2 worm cellular contexts compared by ENCODE assay signal in the genomic region with DNA sequence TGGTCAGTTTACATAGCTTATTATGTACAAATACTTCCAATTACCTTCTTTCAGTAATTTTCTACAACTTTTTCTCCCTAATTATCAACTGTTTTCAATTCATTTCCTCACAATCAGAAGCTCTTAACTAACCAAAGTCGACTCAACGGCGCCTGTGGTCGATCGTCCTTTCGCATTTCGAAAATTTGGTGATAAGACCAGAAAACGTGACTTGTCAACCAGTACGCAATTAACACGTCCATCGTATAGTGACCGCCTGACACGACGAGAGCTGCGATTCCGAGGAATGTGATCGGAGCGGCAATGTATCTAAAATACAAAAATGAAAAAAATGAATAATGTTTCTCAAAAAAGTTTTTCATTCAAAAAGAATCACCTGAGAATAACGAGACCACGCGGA.
TF ChIP-seq lines count a peak whose summit lies in the region.

No protein-coding gene starts in this region.

TF ChIP-seq in whole organism, L4 larva, 104 proteins besides CTCF, POLR2A, EP300 and RAD21 (continued from another document):
- TF ChIP-seq lsy-2 (tag; optimal IDR thresholded peaks at IDR 0.05; lab: Kevin White, UChicago) (no peak), hmg-1.1 (GFP tag; IDR thresholded peaks at IDR 0.05; lab: Robert Waterston, UW) (no peak), dmd-9 (GFP tag; IDR thresholded peaks at IDR 0.05; lab: Robert Waterston, UW) (no peak), hlh-11 (tag; optimal IDR thresholded peaks at IDR 0.05; lab: Kevin White, UChicago) (peak; percentile 76), zfp-2 (tag; optimal IDR thresholded peaks at IDR 0.05; lab: Kevin White, UChicago) (no peak), mxl-2 (GFP tag; conservative IDR thresholded peaks at IDR 0.05; lab: Robert Waterston, UW) (no peak), sdz-12 (GFP tag; optimal IDR thresholded peaks at IDR 0.05; lab: Kevin White, UChicago) (no peak), mdt-29 (GFP tag; IDR thresholded peaks at IDR 0.05; lab: Robert Waterston, UW) (no peak), ztf-7 (tag; optimal IDR thresholded peaks at IDR 0.05; lab: Kevin White, UChicago) (no peak), daf-8 (GFP tag; IDR thresholded peaks at IDR 0.05; lab: Robert Waterston, UW) (no peak), ZK337.2 (GFP tag; IDR thresholded peaks at IDR 0.05; lab: Robert Waterston, UW) (no peak), F44E2.7 (GFP tag; IDR thresholded peaks at IDR 0.05; lab: Robert Waterston, UW) (no peak), madf-5 (GFP tag; IDR thresholded peaks at IDR 0.05; lab: Robert Waterston, UW) (no peak), egl-27 (tag; optimal IDR thresholded peaks at IDR 0.05; lab: Kevin White, UChicago) (no peak), lin-29 (GFP tag; IDR thresholded peaks at IDR 0.05; lab: Robert Waterston, UW) (no peak), lin-39 (tag; optimal IDR thresholded peaks at IDR 0.05; lab: Kevin White, UChicago) (no peak), mxl-3 (GFP tag; optimal IDR thresholded peaks at IDR 0.05; lab: Kevin White, UChicago) (no peak), lin-13 (GFP tag; optimal IDR thresholded peaks at IDR 0.05; lab: Kevin White, UChicago) (no peak), nhr-76 (tag; optimal IDR thresholded peaks at IDR 0.05; lab: Kevin White, UChicago) (no peak), ceh-32 (tag; optimal IDR thresholded peaks at IDR 0.05; lab: Kevin White, UChicago; ENCODE audit: poor library complexity) (no peak), mep-1 (tag; optimal IDR thresholded peaks at IDR 0.05; lab: Kevin White, UChicago) (peak; percentile 22), nhr-237 (tag; optimal IDR thresholded peaks at IDR 0.05; lab: Kevin White, UChicago) (no peak), dmd-8 (GFP tag; IDR thresholded peaks at IDR 0.05; lab: Robert Waterston, UW) (no peak), ceh-44 (GFP tag; IDR thresholded peaks at IDR 0.05; lab: Robert Waterston, UW) (no peak), unc-130 (GFP tag; optimal IDR thresholded peaks at IDR 0.05; lab: Kevin White, UChicago) (no peak), nhr-10 (tag; optimal IDR thresholded peaks at IDR 0.05; lab: Kevin White, UChicago) (no peak), cey-2 (tag; optimal IDR thresholded peaks at IDR 0.05; lab: Kevin White, UChicago; ENCODE audit: borderline replicate concordance, insufficient read depth) (no peak), lim-7 (GFP tag; IDR thresholded peaks at IDR 0.05; lab: Robert Waterston, UW) (no peak), nhr-42 (GFP tag; IDR thresholded peaks at IDR 0.05; lab: Robert Waterston, UW) (0 out of 2 replicates have a peak, but pooled peaks have one; percentile 29), nhr-28 (tag; optimal IDR thresholded peaks at IDR 0.05; lab: Kevin White, UChicago) (peak; percentile 9), vab-7 (GFP tag; IDR thresholded peaks at IDR 0.05; lab: Robert Waterston, UW) (no peak), R02D3.7 (tag; optimal IDR thresholded peaks at IDR 0.05; lab: Kevin White, UChicago) (no peak), spr-1 (tag; optimal IDR thresholded peaks at IDR 0.05; lab: Kevin White, UChicago) (no peak), nhr-102 (tag; optimal IDR thresholded peaks at IDR 0.05; lab: Kevin White, UChicago) (no peak), snpc-1.2 (GFP tag; IDR thresholded peaks at IDR 0.05; lab: Robert Waterston, UW) (no peak), arid-1 (GFP tag; conservative IDR thresholded peaks at IDR 0.05; lab: Robert Waterston, UW) (no peak), lir-3 (tag; optimal IDR thresholded peaks at IDR 0.05; lab: Kevin White, UChicago) (no peak), ZK546.5 (tag; optimal IDR thresholded peaks at IDR 0.05; lab: Kevin White, UChicago) (no peak), fos-1 (tag; optimal IDR thresholded peaks at IDR 0.05; lab: Kevin White, UChicago) (no peak), daf-16 (GFP tag; optimal IDR thresholded peaks at IDR 0.05; lab: Kevin White, UChicago) (no peak), daf-16 (tag; optimal IDR thresholded peaks at IDR 0.05; lab: Kevin White, UChicago) (peak; percentile 75), zag-1 (tag; optimal IDR thresholded peaks at IDR 0.05; lab: Kevin White, UChicago) (no peak), lin-38 (GFP tag; IDR thresholded peaks at IDR 0.05; lab: Robert Waterston, UW) (no peak), ama-1 (optimal IDR thresholded peaks at IDR 0.05; lab: Kevin White, UChicago) (no peak), zfp-3 (GFP tag; conservative IDR thresholded peaks at IDR 0.05; lab: Robert Waterston, UW) (no peak), T20F7.1 (GFP tag; optimal IDR thresholded peaks at IDR 0.05; lab: Kevin White, UChicago) (no peak), T26A8.4 (GFP tag; IDR thresholded peaks at IDR 0.05; lab: Robert Waterston, UW) (0 out of 2 replicates have a peak, but pooled peaks have one; percentile 44), madf-9 (GFP tag; conservative IDR thresholded peaks at IDR 0.05; lab: Robert Waterston, UW) (no peak), ztf-11 (tag; optimal IDR thresholded peaks at IDR 0.05; lab: Kevin White, UChicago) (no peak), spr-3 (GFP tag; optimal IDR thresholded peaks at IDR 0.05; lab: Kevin White, UChicago) (no peak), lin-1 (GFP tag; IDR thresholded peaks at IDR 0.05; lab: Robert Waterston, UW) (no peak), unc-62 (GFP tag; optimal IDR thresholded peaks at IDR 0.05 in 1 of 2; lab: Kevin White, UChicago) (no peak), unc-62 (tag; optimal IDR thresholded peaks at IDR 0.05; lab: Kevin White, UChicago) (no peak), rbr-2 (tag; optimal IDR thresholded peaks at IDR 0.05; lab: Kevin White, UChicago) (no peak), Y48G9A.11 (GFP tag; IDR thresholded peaks at IDR 0.05; lab: Robert Waterston, UW) (no peak), saeg-2 (GFP tag; IDR thresholded peaks at IDR 0.05; lab: Robert Waterston, UW) (no peak), dpl-1 (GFP tag; optimal IDR thresholded peaks at IDR 0.05; lab: Kevin White, UChicago) (no peak), F37D6.2 (tag; optimal IDR thresholded peaks at IDR 0.05; lab: Kevin White, UChicago) (no peak), egl-43 (GFP tag; IDR thresholded peaks at IDR 0.05; lab: Robert Waterston, UW) (no peak), daf-19 (GFP tag; conservative IDR thresholded peaks at IDR 0.05; lab: Robert Waterston, UW) (no peak), duxl-1 (tag; optimal IDR thresholded peaks at IDR 0.05; lab: Kevin White, UChicago; ENCODE audit: poor library complexity) (no peak), nhr-77 (tag; optimal IDR thresholded peaks at IDR 0.05; lab: Kevin White, UChicago) (peak; percentile 3)

TF ChIP-seq in whole organism, young adult, 124 proteins besides CTCF, POLR2A, EP300 and RAD21 (continued from another document):
- no peak for TF ChIP-seq Y95B8A.8 (GFP tag; IDR thresholded peaks at IDR 0.05; lab: Robert Waterston, UW)
- no peak for TF ChIP-seq lsl-1 (GFP tag; optimal IDR thresholded peaks at IDR 0.05; lab: Kevin White, UChicago)
- TF ChIP-seq cebp-2 (GFP tag; IDR thresholded peaks at IDR 0.05; lab: Robert Waterston, UW): no peak
- TF ChIP-seq let-607 (tag; optimal IDR thresholded peaks at IDR 0.05; lab: Kevin White, UChicago): peak in 1 of 2 experiments; percentile 45
- TF ChIP-seq ceh-79 (tag; optimal IDR thresholded peaks at IDR 0.05; lab: Kevin White, UChicago): no peak
- no peak for TF ChIP-seq mel-28 (tag; optimal IDR thresholded peaks at IDR 0.05; lab: Kevin White, UChicago; ENCODE audit: borderline replicate concordance)
- TF ChIP-seq egl-18 (GFP tag; IDR thresholded peaks at IDR 0.05; lab: Robert Waterston, UW): no peak
- TF ChIP-seq lsy-27 (tag; optimal IDR thresholded peaks at IDR 0.05; lab: Kevin White, UChicago; ENCODE audit: borderline replicate concordance, insufficient read depth): no peak
- TF ChIP-seq sdz-38 (tag; optimal IDR thresholded peaks at IDR 0.05; lab: Kevin White, UChicago): no peak
- TF ChIP-seq F10E7.11 (tag; optimal IDR thresholded peaks at IDR 0.05; lab: Kevin White, UChicago): no peak
- TF ChIP-seq F37B4.10 (GFP tag; IDR thresholded peaks at IDR 0.05; lab: Robert Waterston, UW): no peak
